Worm (Caenorhabditis elegans) whole organism, late embryonic: ENCODE data around the gene gst-6.

Source experiments
- ama-1 ChIP-seq: fragments of 150-350 bp; optimal IDR thresholded peaks from 2 replicates; lab custom pipeline; 2014
- ceh-2 ChIP-seq: sonication (generic microtip); optimal IDR thresholded peaks from 2 replicates; lab custom pipeline; 2016; ENCODE audit warnings: missing genotype, missing genetic modification characterization, missing compliant biosample characterization
- elt-2 ChIP-seq: sonication (generic microtip); optimal IDR thresholded peaks from 2 replicates; lab custom pipeline; 2016; ENCODE audit warnings: missing genetic modification reagents, missing genetic modification characterization, missing compliant biosample characterization
- fkh-10 ChIP-seq: fragments of 150-350 bp; optimal IDR thresholded peaks from 2 replicates; lab custom pipeline; 2014; ENCODE audit warnings: missing biosample characterization, missing genetic modification reagents, missing genetic modification characterization
- sox-2 ChIP-seq: fragments of 200-800 bp; sonication (Bioruptor generic); IDR thresholded peaks from 2 replicates; pipeline ENCODE4 v1.3.6; 2022; ENCODE audit warnings: missing genetic modification reagents, missing genetic modification characterization, missing compliant biosample characterization

ce11 chrII:4858906-4859411 is 20.7 kb upstream of the gst-6 start:
- TF ChIP-seq fkh-10 (GFP tag; lab: Kevin White, UChicago) (no peak), ama-1 (no peak), sox-2 (GFP tag; lab: Robert Waterston, UW) (no peak), ceh-2 (tag; lab: Kevin White, UChicago) (no peak), elt-2 (tag; lab: Kevin White, UChicago) (no peak)
